Worm (Caenorhabditis elegans) whole organism, midembryonic: Measurements from ENCODE around the gene smut-1.

Experiments used
- cog-1 ChIP-seq: sonication (generic microtip); optimal IDR thresholded peaks from 2 replicates; lab custom pipeline; 2016; ENCODE audit warnings: missing genetic modification characterization, missing compliant biosample characterization
- ztf-29 ChIP-seq: fragments of 200-800 bp; sonication (Bioruptor generic); IDR thresholded peaks from 2 replicates; pipeline ENCODE4 v1.3.6; 2022; ENCODE audit warnings: missing genetic modification reagents, missing genetic modification characterization, missing compliant biosample characterization

DNA sequence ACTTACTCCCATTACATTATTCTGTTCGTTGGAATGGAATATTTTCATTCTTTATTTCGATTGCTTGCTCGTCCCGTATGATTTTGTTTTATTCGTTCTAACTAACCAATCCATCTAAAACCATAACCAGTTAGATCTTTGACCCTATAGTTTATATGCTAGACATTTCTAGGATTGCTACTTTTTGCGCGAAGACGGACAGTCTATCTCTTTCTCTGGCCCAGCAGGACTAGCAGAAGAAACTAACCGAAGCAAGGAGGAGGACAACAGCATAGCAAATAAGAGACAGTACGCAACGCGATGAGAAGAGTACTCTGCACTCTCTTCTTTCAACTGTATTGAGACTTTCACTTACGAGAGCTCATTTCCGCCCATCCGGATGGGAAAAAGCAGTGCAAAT lies 41.3 kb downstream of the smut-1 start:
- TF ChIP-seq ztf-29 (GFP tag; lab: Robert Waterston, UW) (no peak), cog-1 (no peak)
